Worm (Caenorhabditis elegans): Measurements from ENCODE around the gene F41G3.19.

DNA sequence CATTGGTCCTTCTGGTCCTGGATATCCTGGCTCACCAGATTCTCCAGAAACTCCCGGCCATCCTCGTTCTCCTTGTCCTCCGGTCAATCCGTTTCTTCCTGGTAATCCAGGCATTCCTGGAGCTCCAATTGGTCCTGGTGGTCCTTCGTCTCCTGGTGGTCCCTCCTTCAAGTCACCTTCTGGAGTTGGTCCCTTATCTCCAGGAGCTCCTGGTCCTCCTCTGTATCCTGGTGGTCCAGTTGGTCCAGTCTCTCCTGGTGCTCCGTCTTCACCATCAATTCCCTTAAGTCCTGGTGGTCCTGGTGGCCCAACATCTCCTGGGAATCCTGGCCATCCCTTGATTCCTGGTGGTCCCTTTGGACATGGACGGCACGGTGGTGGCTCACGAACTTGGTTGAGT lies 41.3 kb downstream of the F41G3.19 start:
- TF ChIP-seq snpc-4 (tag; optimal IDR thresholded peaks at IDR 0.05) = no peak
- no peak for TF ChIP-seq nhr-6 (tag; optimal IDR thresholded peaks at IDR 0.05)
- TF ChIP-seq unc-62 (GFP tag; optimal IDR thresholded peaks at IDR 0.05) = no peak
- no peak for TF ChIP-seq skn-1 (tag; optimal IDR thresholded peaks at IDR 0.05)
- TF ChIP-seq elt-3 (tag; optimal IDR thresholded peaks at IDR 0.05) = no peak
- no peak for TF ChIP-seq dmd-4 (tag; optimal IDR thresholded peaks at IDR 0.05)
- no peak for TF ChIP-seq fos-1 (tag; optimal IDR thresholded peaks at IDR 0.05)
- TF ChIP-seq nhr-11 (tag; optimal IDR thresholded peaks at IDR 0.05) = no peak
